Fruit fly (Drosophila melanogaster): ENCODE data around the gene CG14693.
A peak's percentile ranks its signal among the peaks of the same experiment; 100 is the strongest.

The CG14693 gene

DNA sequence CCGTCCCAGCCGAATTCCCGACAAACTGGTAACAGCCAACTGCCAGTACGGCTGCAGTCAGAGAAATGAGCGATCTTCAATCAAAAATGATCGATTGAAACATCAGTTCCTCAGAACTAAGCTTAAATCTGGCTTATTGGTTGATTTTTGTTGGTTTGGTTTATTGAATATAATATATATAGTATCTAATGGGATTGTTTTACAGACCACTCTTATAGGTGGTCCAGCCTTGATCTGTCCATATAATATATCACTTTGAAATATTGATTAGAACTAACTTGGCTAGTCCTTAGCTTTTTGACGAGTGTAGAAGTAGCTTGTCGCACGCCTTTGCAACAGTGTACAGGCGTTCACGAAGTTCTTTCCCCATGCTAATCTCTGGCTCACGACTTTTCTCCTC, 27.6 kb upstream of the CG14693 start:
- TF ChIP-seq pfk (GFP tag; optimal IDR thresholded peaks at IDR 0.05) (no peak), danr (GFP tag; IDR thresholded peaks at IDR 0.05) (no peak), pb (GFP tag; optimal IDR thresholded peaks at IDR 0.05) (no peak), Blimp-1 (GFP tag; optimal IDR thresholded peaks at IDR 0.05) (no peak), CG7928 (GFP tag; optimal IDR thresholded peaks at IDR 0.05) (no peak), CG11456 (GFP tag; IDR thresholded peaks at IDR 0.05) (no peak), CG7839 (tag; optimal IDR thresholded peaks at IDR 0.05) (no peak), Nf-YA (GFP tag; IDR thresholded peaks at IDR 0.05) (no peak), CG2889 (GFP tag; IDR thresholded peaks at IDR 0.05) (no peak), Ets65A (GFP tag) (no peak), Hr39 (optimal IDR thresholded peaks at IDR 0.05) (no peak), CG8944 (GFP tag; optimal IDR thresholded peaks at IDR 0.05) (no peak), exex (tag; optimal IDR thresholded peaks at IDR 0.05) (no peak), Ada2b (GFP tag; IDR thresholded peaks at IDR 0.05) (no peak), ssp (GFP tag; IDR thresholded peaks at IDR 0.05) (no peak), klu (GFP tag; IDR thresholded peaks at IDR 0.05) (no peak), esg (GFP tag; conservative IDR thresholded peaks at IDR 0.05) (no peak), CG17912 (GFP tag; optimal IDR thresholded peaks at IDR 0.05) (no peak)

DNA sequence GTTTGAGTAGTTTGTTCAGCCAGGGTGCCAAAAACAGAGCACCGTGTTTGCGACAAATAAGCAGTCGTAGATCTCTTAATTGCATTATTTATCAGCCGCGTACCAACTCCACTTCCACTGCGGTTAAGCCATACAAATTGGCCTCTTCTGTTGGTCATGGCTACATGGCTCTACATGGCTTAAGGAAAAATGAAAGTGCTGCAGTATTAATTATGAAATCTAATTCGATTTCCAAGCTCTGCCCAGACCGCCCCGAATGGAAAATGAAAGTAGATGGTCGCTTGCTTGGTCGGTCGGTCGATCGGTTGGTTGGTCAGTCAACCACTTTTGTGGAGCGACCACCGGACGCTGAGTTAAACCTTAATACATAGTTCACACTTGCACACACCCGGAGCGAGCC, 22.1 kb upstream of the CG14693 start:
- no peak for TF ChIP-seq dan (GFP tag; IDR thresholded peaks at IDR 0.05)
- TF ChIP-seq Blimp-1 (GFP tag; optimal IDR thresholded peaks at IDR 0.05), result peak; percentile 91
- TF ChIP-seq oc (tag; optimal IDR thresholded peaks at IDR 0.05), result peak; percentile 44
- TF ChIP-seq CG10431 (GFP tag; optimal IDR thresholded peaks at IDR 0.05), result peak; percentile 98
- TF ChIP-seq Med (GFP tag), result peak; percentile 32
- TF ChIP-seq Ets65A (GFP tag), result peak; percentile 34

DNA sequence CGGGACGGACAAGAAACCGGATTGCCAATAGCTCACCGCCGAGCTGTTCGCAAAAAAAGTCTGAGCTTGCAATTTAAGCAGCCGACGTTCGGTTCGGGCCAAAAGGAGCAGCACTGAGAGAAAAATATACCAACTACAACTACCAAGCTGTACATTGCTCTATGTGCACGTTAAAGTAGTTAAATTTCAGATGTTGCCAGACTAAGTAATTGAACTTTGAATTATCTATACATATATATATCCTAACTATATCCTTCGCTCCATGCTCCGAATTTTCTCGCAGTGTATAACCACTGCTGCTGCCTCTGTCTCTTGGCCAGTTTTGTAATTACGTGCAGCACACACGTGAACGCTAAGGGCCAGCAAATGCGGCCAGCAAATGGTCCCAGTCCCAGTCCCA, 20.0 kb upstream of the CG14693 start:
- TF ChIP-seq CG18476 (GFP tag; optimal IDR thresholded peaks at IDR 0.05) (no peak), ab (GFP tag; optimal IDR thresholded peaks at IDR 0.05) (no peak), CG8765 (GFP tag; IDR thresholded peaks at IDR 0.05) (no peak), Ets65A (GFP tag) (peak; percentile 19), Med (GFP tag) (peak; percentile 28), E2f1 (GFP tag; IDR thresholded peaks at IDR 0.05) (no peak), Sin3A (optimal IDR thresholded peaks at IDR 0.05) (no peak), fd64A (GFP tag; optimal IDR thresholded peaks at IDR 0.05) (no peak), CG6654 (GFP tag; optimal IDR thresholded peaks at IDR 0.05) (no peak), nmo (GFP tag; optimal IDR thresholded peaks at IDR 0.05) (no peak), mirr (GFP tag; optimal IDR thresholded peaks at IDR 0.05) (no peak), danr (GFP tag; IDR thresholded peaks at IDR 0.05) (no peak), CG17912 (GFP tag; optimal IDR thresholded peaks at IDR 0.05) (no peak), CG4282 (GFP tag; optimal IDR thresholded peaks at IDR 0.05) (no peak), CG6791 (GFP tag; IDR thresholded peaks at IDR 0.05; ENCODE audit: partially characterized antibody) (no peak), maf-S (GFP tag; optimal IDR thresholded peaks at IDR 0.05) (no peak), esg (GFP tag; conservative IDR thresholded peaks at IDR 0.05) (no peak), Xrp1 (GFP tag; IDR thresholded peaks at IDR 0.05) (no peak), jumu (GFP tag; optimal IDR thresholded peaks at IDR 0.05) (no peak), Scr (GFP tag; IDR thresholded peaks at IDR 0.05; ENCODE audit: partially characterized antibody) (no peak), CkIIα-i1 (GFP tag; IDR thresholded peaks at IDR 0.05) (no peak), CG7963 (GFP tag; IDR thresholded peaks at IDR 0.05; ENCODE audit: partially characterized antibody) (no peak), CG12104 (GFP tag; optimal IDR thresholded peaks at IDR 0.05) (no peak), caup (GFP tag; optimal IDR thresholded peaks at IDR 0.05; ENCODE audit: severe bottlenecking) (no peak), slbo (GFP tag; IDR thresholded peaks at IDR 0.05) (no peak), CG1529 (GFP tag; optimal IDR thresholded peaks at IDR 0.05) (no peak), CG11093 (GFP tag; IDR thresholded peaks at IDR 0.05) (peak; percentile 16; the same call in 1 of the 3 replicates), gfzf (GFP tag; optimal IDR thresholded peaks at IDR 0.05) (no peak), pnt (GFP tag; optimal IDR thresholded peaks at IDR 0.05) (no peak), Fer3 (tag; optimal IDR thresholded peaks at IDR 0.05) (no peak), ase (GFP tag; IDR thresholded peaks at IDR 0.05) (no peak), lbe (GFP tag; optimal IDR thresholded peaks at IDR 0.05) (peak; percentile 96), CG31365 (tag; optimal IDR thresholded peaks at IDR 0.05) (no peak)
